Worm (Caenorhabditis elegans) whole organism, L2 larva: ENCODE data around the gene F08F8.9.

Experiments used
- lsy-2 ChIP-seq, 2 experiments: fragments of 150-350 bp in 1 of 2; sonication (generic microtip) in 1 of 2; optimal IDR thresholded peaks; 2 replicates each; lab custom pipeline; 2014 to 2017; ENCODE audit warnings: missing biosample characterization in 2 of 2, missing genetic modification characterization in 2 of 2
- unc-39 ChIP-seq: fragments of 150-350 bp; optimal IDR thresholded peaks from 2 replicates; lab custom pipeline; 2014; ENCODE audit warnings: missing biosample characterization, missing genetic modification characterization

ce11 chrIII:7378945-7379344, 25.2 kb upstream of the F08F8.9 start, which contains the start of gene T20B12.7:
- TF ChIP-seq unc-39: no peak
- TF ChIP-seq lsy-2 (tag; optimal IDR thresholded peaks at IDR 0.05; lab: Kevin White, UChicago): no peak
